Fruit fly (Drosophila melanogaster) whole organism, embryonic: ENCODE results near the gene SelT.

Source experiments
- CG10654 ChIP-seq: fragments of 200-800 bp; sonication (Bioruptor generic); optimal IDR thresholded peaks from 2 replicates; lab custom pipeline; 2016; ENCODE audit warnings: missing biosample characterization, missing genetic modification characterization
- CG11085 ChIP-seq: fragments of 200-800 bp; sonication (Bioruptor generic); IDR thresholded peaks from 2 replicates; pipeline ENCODE4 v1.3.6; 2022; ENCODE audit warnings: missing biosample characterization, missing genetic modification characterization
- CG14667 ChIP-seq: fragments of 200-800 bp; sonication (Bioruptor generic); IDR thresholded peaks from 2 replicates; pipeline ENCODE4 v1.3.6; 2022; ENCODE audit warnings: missing biosample characterization, missing genetic modification characterization
- CG31365 ChIP-seq: fragments of 200-800 bp; sonication (Bioruptor generic); optimal IDR thresholded peaks from 2 replicates; lab custom pipeline; 2018; ENCODE audit warnings: missing biosample characterization, mild to moderate bottlenecking, missing genetic modification characterization
- CG6765 ChIP-seq: fragments of 200-800 bp; sonication (Bioruptor generic); optimal IDR thresholded peaks from 3 replicates; lab custom pipeline; 2017; ENCODE audit warnings: missing biosample characterization, mild to moderate bottlenecking, missing genetic modification characterization
- CG8281 ChIP-seq: fragments of 200-800 bp; sonication (Bioruptor generic); optimal IDR thresholded peaks from 2 replicates; lab custom pipeline; 2018; ENCODE audit warnings: missing biosample characterization, mild to moderate bottlenecking, missing genetic modification characterization, moderate library complexity
- Dip3 ChIP-seq: fragments of 200-800 bp; sonication (Bioruptor generic); optimal IDR thresholded peaks from 3 replicates; lab custom pipeline; 2016; ENCODE audit warnings: missing biosample characterization, missing genetic modification characterization
- Dll ChIP-seq: fragments of 200-800 bp; sonication (Bioruptor generic); IDR thresholded peaks from 4 replicates; pipeline ENCODE4 v1.3.6; 2022; ENCODE audit warnings: missing biosample characterization, missing genetic modification characterization; ENCODE audit not compliant: partially characterized antibody
- amos ChIP-seq: fragments of 200-800 bp; sonication (Bioruptor generic); IDR thresholded peaks from 2 replicates; pipeline ENCODE4 v1.3.6; 2022; ENCODE audit warnings: missing biosample characterization, missing genetic modification characterization; ENCODE audit not compliant: partially characterized antibody
- bsh ChIP-seq, 2 experiments: fragments of 200-800 bp; sonication (Bioruptor generic); optimal IDR thresholded peaks; 2 replicates each; lab custom pipeline; 2017 to 2018; ENCODE audit warnings: mild to moderate bottlenecking in 2 of 2, missing biosample characterization in 2 of 2, missing genetic modification characterization in 2 of 2, moderate library complexity in 1 of 2
- caup ChIP-seq: fragments of 200-800 bp; sonication (Bioruptor generic); optimal IDR thresholded peaks from 3 replicates; lab custom pipeline; 2017; ENCODE audit warnings: missing biosample characterization, mild to moderate bottlenecking, missing genetic modification characterization, moderate library complexity; ENCODE audit not compliant: severe bottlenecking
- zfh2 ChIP-seq: fragments of 200-800 bp; sonication (Bioruptor generic); optimal IDR thresholded peaks from 2 replicates; lab custom pipeline; 2016; ENCODE audit warnings: missing biosample characterization, missing genetic modification characterization

- TF ChIP-seq zfh2 (GFP tag; lab: Kevin White, UChicago) (no peak), CG6765 (GFP tag; lab: Kevin White, UChicago) (no peak), CG11085 (no peak), CG31365 (tag; lab: Kevin White, UChicago) (no peak), CG10654 (GFP tag; lab: Kevin White, UChicago) (no peak), Dll (GFP tag; lab: Robert Waterston, UW) (no peak), amos (GFP tag; lab: Robert Waterston, UW) (no peak), caup (GFP tag; lab: Kevin White, UChicago) (no peak), CG8281 (tag; lab: Kevin White, UChicago) (no peak), bsh (GFP tag; optimal IDR thresholded peaks at IDR 0.05; lab: Kevin White, UChicago) (no peak), Dip3 (no peak), CG14667 (GFP tag; lab: Robert Waterston, UW) (no peak)
These were observed 25.4 kb downstream of the SelT start for dm6 chr2L:5036120-5036519.
